Worm (Caenorhabditis elegans): ENCODE measurements around the gene F54D10.9.

F54D10.9 gene

DNA sequence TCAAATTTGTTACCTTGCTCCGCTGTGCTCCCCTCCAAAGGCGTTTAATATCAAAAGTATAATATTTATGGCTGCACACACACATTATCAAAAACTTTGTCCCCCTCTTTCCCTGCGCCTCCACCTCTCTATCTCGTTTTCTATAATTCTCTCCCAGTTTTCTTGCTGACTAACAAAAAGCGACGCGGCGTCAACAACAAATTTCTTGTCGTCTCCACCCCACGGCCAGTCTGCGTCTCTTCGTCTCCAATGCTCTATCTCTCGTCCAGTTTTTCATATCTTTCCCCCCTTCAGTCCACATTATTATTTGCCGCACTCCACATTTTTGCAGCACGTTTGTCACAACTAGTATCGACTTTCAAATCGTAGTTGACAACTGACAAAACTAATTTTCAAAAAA is 21.7 kb downstream of the F54D10.9 start (continued):
- no peak for TF ChIP-seq ztf-11 (tag; optimal IDR thresholded peaks at IDR 0.05)
- no peak for TF ChIP-seq aha-1 (tag)
- TF ChIP-seq tra-1 (GFP tag; IDR thresholded peaks at IDR 0.05) = no peak
- peak; percentile 47 for TF ChIP-seq mes-2 (tag; optimal IDR thresholded peaks at IDR 0.05; ENCODE audit: poor library complexity, severe bottlenecking)
- TF ChIP-seq nhr-111 (GFP tag; optimal IDR thresholded peaks at IDR 0.05) = no peak
- no peak for TF ChIP-seq jun-1 (tag; optimal IDR thresholded peaks at IDR 0.05)
- TF ChIP-seq hlh-11 (tag; optimal IDR thresholded peaks at IDR 0.05) = peak; percentile 63
- peak; percentile 13 for TF ChIP-seq dpl-1 (GFP tag; optimal IDR thresholded peaks at IDR 0.05)
- no peak for TF ChIP-seq nhr-77 (tag; optimal IDR thresholded peaks at IDR 0.05)
- peak; percentile 85 for TF ChIP-seq mep-1 (tag; optimal IDR thresholded peaks at IDR 0.05)
- no peak for TF ChIP-seq pha-4 (GFP tag; IDR thresholded peaks at IDR 0.05)
- TF ChIP-seq pha-4 (tag; optimal IDR thresholded peaks at IDR 0.05) = peak; percentile 75
- TF ChIP-seq cey-2 (tag; optimal IDR thresholded peaks at IDR 0.05; ENCODE audit: borderline replicate concordance, insufficient read depth) = no peak
- TF ChIP-seq mxl-2 (GFP tag; conservative IDR thresholded peaks at IDR 0.05) = no peak
- 0 out of 2 replicates have a peak, but pooled peaks have one; percentile 36 for TF ChIP-seq php-3 (GFP tag; IDR thresholded peaks at IDR 0.05)
- TF ChIP-seq ztf-7 (tag; optimal IDR thresholded peaks at IDR 0.05) = no peak
- TF ChIP-seq skn-1 (tag; optimal IDR thresholded peaks at IDR 0.05) = no peak
- no peak for TF ChIP-seq nhr-10 (tag; optimal IDR thresholded peaks at IDR 0.05)
- TF ChIP-seq unc-130 (GFP tag; optimal IDR thresholded peaks at IDR 0.05) = no peak
- peak; percentile 87 for TF ChIP-seq dve-1 (tag; optimal IDR thresholded peaks at IDR 0.05; ENCODE audit: insufficient read depth)
- 0 out of 2 replicates have a peak, but pooled peaks have one; percentile 7 for TF ChIP-seq lin-38 (GFP tag; IDR thresholded peaks at IDR 0.05)
- no peak for TF ChIP-seq Y48G9A.11 (GFP tag; IDR thresholded peaks at IDR 0.05)
- no peak for TF ChIP-seq daf-8 (GFP tag; IDR thresholded peaks at IDR 0.05)
- TF ChIP-seq unc-62 (GFP tag; optimal IDR thresholded peaks at IDR 0.05 in 1 of 2) = peak in 1 of 2 experiments; percentile 81
- TF ChIP-seq unc-62 (tag; optimal IDR thresholded peaks at IDR 0.05) = no peak
- peak; percentile 36; the same call in 1 of the 2 replicates for TF ChIP-seq dmd-6 (GFP tag; IDR thresholded peaks at IDR 0.05)
- peak; percentile 34 for TF ChIP-seq hlh-30 (tag; optimal IDR thresholded peaks at IDR 0.05; ENCODE audit: insufficient read depth)
- peak; percentile 42 for TF ChIP-seq nhr-6 (tag; optimal IDR thresholded peaks at IDR 0.05)
- TF ChIP-seq lin-13 (GFP tag; optimal IDR thresholded peaks at IDR 0.05) = peak; percentile 24
- no peak for TF ChIP-seq Y5F2A.4 (GFP tag; optimal IDR thresholded peaks at IDR 0.05)
- no peak for TF ChIP-seq arid-1 (GFP tag; conservative IDR thresholded peaks at IDR 0.05)

DNA sequence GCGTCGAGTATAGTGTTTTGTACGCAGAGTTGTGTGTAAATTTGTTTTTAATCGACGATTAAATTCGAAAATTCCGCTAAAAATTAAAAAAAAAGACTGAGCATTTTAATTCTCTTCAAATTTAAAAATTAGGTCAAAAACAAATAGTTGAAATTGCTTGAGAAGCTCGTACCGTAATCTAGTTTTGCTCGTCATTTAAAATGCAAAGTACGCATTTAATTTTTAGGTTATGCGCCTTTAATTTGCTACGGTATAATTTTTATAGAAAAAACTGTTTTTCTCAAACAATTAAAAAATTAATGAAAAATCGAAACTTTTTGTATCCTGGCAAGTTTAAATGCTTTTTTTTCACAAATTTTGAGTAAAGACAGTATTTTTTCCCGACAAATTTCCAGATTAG is 23.6 kb downstream of the F54D10.9 start:
- TF ChIP-seq F49E8.2 (tag; optimal IDR thresholded peaks at IDR 0.05; ENCODE audit: borderline replicate concordance) (peak; percentile 56), lin-38 (GFP tag; IDR thresholded peaks at IDR 0.05) (0 out of 2 replicates have a peak, but pooled peaks have one; percentile 12), F10B5.3 (tag; optimal IDR thresholded peaks at IDR 0.05) (no peak), vab-7 (GFP tag; IDR thresholded peaks at IDR 0.05) (no peak)

DNA sequence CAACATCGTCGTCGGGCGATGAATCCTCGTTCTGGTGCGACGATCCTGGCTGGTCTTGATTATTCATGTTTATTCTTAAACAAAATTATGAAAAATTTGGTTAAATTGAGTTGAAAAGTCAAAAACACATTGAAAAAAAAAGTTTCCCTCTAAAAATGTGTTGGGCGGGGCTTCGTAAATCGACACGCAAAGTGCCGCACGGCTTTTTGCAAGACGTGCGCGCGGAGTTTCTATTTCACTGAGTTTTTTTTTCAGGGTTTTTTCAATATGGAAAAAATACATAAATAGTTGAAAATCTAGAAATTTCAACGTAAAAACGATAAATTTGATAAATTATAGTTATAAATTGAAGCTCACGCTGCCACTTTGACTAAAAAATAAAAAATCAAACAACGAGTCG is 24.2 kb downstream of the F54D10.9 start, which contains the start of gene F54D10.5:
TSS of gene F54D10.5 (minus strand) at position 74 of the 400 bp plus-strand sequence.
- TF ChIP-seq lin-15B (tag; optimal IDR thresholded peaks at IDR 0.05) (no peak), pha-4 (GFP tag; IDR thresholded peaks at IDR 0.05) (peak; percentile 35; the same call in 1 of the 2 replicates), pha-4 (tag; optimal IDR thresholded peaks at IDR 0.05) (no peak), lsy-2 (tag; optimal IDR thresholded peaks at IDR 0.05) (no peak), zag-1 (tag; optimal IDR thresholded peaks at IDR 0.05) (no peak), ceh-82 (tag; optimal IDR thresholded peaks at IDR 0.05) (no peak), lin-39 (tag; optimal IDR thresholded peaks at IDR 0.05) (no peak), Y75B8A.6 (GFP tag; IDR thresholded peaks at IDR 0.05) (no peak), madf-5 (GFP tag; IDR thresholded peaks at IDR 0.05) (no peak), daf-16 (GFP tag; optimal IDR thresholded peaks at IDR 0.05) (no peak), daf-16 (tag; optimal IDR thresholded peaks at IDR 0.05) (no peak), zip-11 (GFP tag; IDR thresholded peaks at IDR 0.05) (no peak), F49E8.2 (tag; optimal IDR thresholded peaks at IDR 0.05; ENCODE audit: borderline replicate concordance) (no peak), vab-7 (GFP tag; IDR thresholded peaks at IDR 0.05) (no peak), F10B5.3 (tag; optimal IDR thresholded peaks at IDR 0.05) (no peak), spr-3 (GFP tag; optimal IDR thresholded peaks at IDR 0.05) (no peak), tra-1 (GFP tag; IDR thresholded peaks at IDR 0.05) (no peak), zip-2 (tag; optimal IDR thresholded peaks at IDR 0.05) (no peak), aly-2 (tag; optimal IDR thresholded peaks at IDR 0.05) (no peak), nhr-77 (tag; optimal IDR thresholded peaks at IDR 0.05) (peak; percentile 12), mdl-1 (tag; optimal IDR thresholded peaks at IDR 0.05) (peak in 1 of 2 experiments; percentile 12), T20F7.1 (GFP tag; optimal IDR thresholded peaks at IDR 0.05) (no peak), hlh-11 (tag; optimal IDR thresholded peaks at IDR 0.05) (peak; percentile 35)

Data from whole organism, L4 larva.